Fruit fly (Drosophila melanogaster) whole organism, embryonic: Measurements from ENCODE around the gene Pig1.

ENCODE experiments used
- Asciz ChIP-seq: fragments of 200-800 bp; sonication (Bioruptor generic); optimal IDR thresholded peaks from 2 replicates; lab custom pipeline; 2017; ENCODE audit warnings: missing biosample characterization, mild to moderate bottlenecking, missing genetic modification characterization, missing genetic modification reagents
- Atf3 ChIP-seq: fragments of 200-800 bp; sonication (Bioruptor generic); optimal IDR thresholded peaks from 3 replicates; lab custom pipeline; 2016; ENCODE audit warnings: missing biosample characterization, missing genetic modification characterization
- Bgb ChIP-seq: fragments of 200-800 bp; sonication (Bioruptor generic); IDR thresholded peaks from 2 replicates; pipeline ENCODE4 v1.3.6; 2022; ENCODE audit warnings: missing biosample characterization, missing genetic modification characterization; ENCODE audit not compliant: partially characterized antibody
- CG11398 ChIP-seq: fragments of 200-800 bp; sonication (Bioruptor generic); optimal IDR thresholded peaks from 2 replicates; lab custom pipeline; 2016; ENCODE audit warnings: missing biosample characterization, missing genetic modification characterization
- CG12155 ChIP-seq: fragments of 200-800 bp; sonication (Bioruptor generic); optimal IDR thresholded peaks from 3 replicates; lab custom pipeline; 2016; ENCODE audit warnings: missing biosample characterization, missing genetic modification characterization
- CG12659 ChIP-seq: fragments of 200-800 bp; sonication (Bioruptor generic); optimal IDR thresholded peaks from 3 replicates; lab custom pipeline; 2017; ENCODE audit warnings: mild to moderate bottlenecking, missing biosample characterization, missing genetic modification reagents, missing genetic modification characterization
- CG15601 ChIP-seq: fragments of 200-800 bp; sonication (Bioruptor generic); optimal IDR thresholded peaks from 3 replicates; lab custom pipeline; 2019; ENCODE audit warnings: missing biosample characterization, mild to moderate bottlenecking, missing genetic modification characterization, moderate library complexity
- CG17359 ChIP-seq: fragments of 200-800 bp; sonication (Bioruptor generic); optimal IDR thresholded peaks from 3 replicates; lab custom pipeline; 2018; ENCODE audit warnings: missing biosample characterization, mild to moderate bottlenecking, missing genetic modification characterization, moderate library complexity
- CG17829 ChIP-seq: fragments of 200-800 bp; optimal IDR thresholded peaks from 2 replicates; lab custom pipeline; 2019; ENCODE audit warnings: missing biosample characterization, mild to moderate bottlenecking, missing genetic modification characterization, moderate library complexity
- CG2120 ChIP-seq: fragments of 200-800 bp; sonication (Bioruptor generic); optimal IDR thresholded peaks from 3 replicates; lab custom pipeline; 2016; ENCODE audit warnings: missing biosample characterization, missing genetic modification characterization
- CG5245 ChIP-seq: fragments of 200-800 bp; sonication (Bioruptor generic); optimal IDR thresholded peaks from 3 replicates; lab custom pipeline; 2016; ENCODE audit warnings: missing biosample characterization, missing genetic modification characterization
- CG6654 ChIP-seq: fragments of 200-800 bp; sonication (Bioruptor generic); optimal IDR thresholded peaks from 2 replicates; lab custom pipeline; 2017; ENCODE audit warnings: missing biosample characterization, mild to moderate bottlenecking, missing genetic modification characterization
- CG6813 ChIP-seq: fragments of 200-800 bp; sonication (Bioruptor generic); optimal IDR thresholded peaks from 2 replicates; lab custom pipeline; 2017; ENCODE audit warnings: missing biosample characterization, missing genetic modification characterization, mild to moderate bottlenecking, moderate library complexity, missing genetic modification reagents
- CG6854 ChIP-seq: fragments of 200-800 bp; sonication (Bioruptor generic); optimal IDR thresholded peaks from 3 replicates; lab custom pipeline; 2017; ENCODE audit warnings: missing biosample characterization, mild to moderate bottlenecking, missing genetic modification characterization
- Chrac-16 ChIP-seq: fragments of 200-800 bp; sonication (Bioruptor generic); optimal IDR thresholded peaks from 3 replicates; lab custom pipeline; 2016; ENCODE audit warnings: missing biosample characterization, missing genetic modification characterization
- Dip2 ChIP-seq: fragments of 200-800 bp; sonication (Bioruptor generic); IDR thresholded peaks from 2 replicates; pipeline ENCODE4 v1.3.6; 2022; ENCODE audit warnings: missing biosample characterization, missing genetic modification characterization
- H15 ChIP-seq: fragments of 200-800 bp; sonication (Bioruptor generic); IDR thresholded peaks from 3 replicates; pipeline ENCODE4 v1.3.6; 2022; ENCODE audit warnings: missing biosample characterization, missing genetic modification characterization
- Hsf ChIP-seq: fragments of 200-800 bp; sonication (Bioruptor generic); optimal IDR thresholded peaks from 3 replicates; lab custom pipeline; 2016; ENCODE audit warnings: missing biosample characterization, missing genetic modification characterization
- Jarid2 ChIP-seq: fragments of 200-800 bp; sonication (Bioruptor generic); optimal IDR thresholded peaks from 3 replicates; lab custom pipeline; 2017; ENCODE audit warnings: mild to moderate bottlenecking, missing biosample characterization, missing genetic modification reagents, missing genetic modification characterization
- Lpt ChIP-seq: fragments of >200 bp; optimal IDR thresholded peaks from 2 replicates; lab custom pipeline; 2018; ENCODE audit warnings: missing biosample characterization, missing genetic modification characterization
- MTF-1 ChIP-seq: fragments of 200-800 bp; sonication (Bioruptor generic); optimal IDR thresholded peaks from 2 replicates; lab custom pipeline; 2018; ENCODE audit warnings: missing biosample characterization, mild to moderate bottlenecking, missing genetic modification characterization, borderline replicate concordance
- PHDP ChIP-seq: fragments of 200-800 bp; sonication (Bioruptor generic); optimal IDR thresholded peaks from 3 replicates; lab custom pipeline; 2018; ENCODE audit warnings: missing biosample characterization, mild to moderate bottlenecking, missing genetic modification characterization, moderate library complexity
- Six4 ChIP-seq: fragments of 200-800 bp; sonication (Bioruptor generic); optimal IDR thresholded peaks from 2 replicates; lab custom pipeline; 2016; ENCODE audit warnings: missing biosample characterization, missing genetic modification characterization
- TFAM ChIP-seq: fragments of 200-800 bp; sonication (Bioruptor generic); optimal IDR thresholded peaks from 2 replicates; lab custom pipeline; 2017; ENCODE audit warnings: missing biosample characterization, missing genetic modification characterization, inconsistent platforms
- amos ChIP-seq: fragments of 200-800 bp; sonication (Bioruptor generic); IDR thresholded peaks from 2 replicates; pipeline ENCODE4 v1.3.6; 2022; ENCODE audit warnings: missing biosample characterization, missing genetic modification characterization; ENCODE audit not compliant: partially characterized antibody
- ase ChIP-seq: fragments of 200-800 bp; sonication (Bioruptor generic); IDR thresholded peaks from 3 replicates; pipeline ENCODE4 v1.3.6; 2022; ENCODE audit warnings: missing biosample characterization, missing genetic modification characterization
- bcd ChIP-seq: fragments of 200-800 bp; sonication (Bioruptor generic); optimal IDR thresholded peaks from 2 replicates; lab custom pipeline; 2017; ENCODE audit warnings: missing biosample characterization, mild to moderate bottlenecking, missing genetic modification characterization
- bowl ChIP-seq: fragments of 200-800 bp; sonication (Bioruptor generic); IDR thresholded peaks from 2 replicates; pipeline ENCODE4 v1.3.6; 2022; ENCODE audit warnings: missing biosample characterization, missing genetic modification characterization
- btn ChIP-seq: fragments of 200-800 bp; sonication (Bioruptor generic); optimal IDR thresholded peaks from 2 replicates; lab custom pipeline; 2016; ENCODE audit warnings: missing biosample characterization, missing genetic modification characterization
- cas ChIP-seq: fragments of 200-800 bp; sonication (Bioruptor generic); IDR thresholded peaks from 2 replicates; pipeline ENCODE4 v1.3.6; 2022; ENCODE audit warnings: missing biosample characterization, missing genetic modification characterization
- chm ChIP-seq: fragments of 200-800 bp; sonication (Bioruptor generic); IDR thresholded peaks from 2 replicates; pipeline ENCODE4 v1.3.6; 2022; ENCODE audit warnings: missing biosample characterization, missing genetic modification characterization
- cwo ChIP-seq: fragments of 200-800 bp; sonication (Bioruptor generic); optimal IDR thresholded peaks from 3 replicates; lab custom pipeline; 2017; ENCODE audit warnings: missing biosample characterization, missing genetic modification characterization, mild to moderate bottlenecking, moderate library complexity, missing genetic modification reagents
- disco-r ChIP-seq: fragments of 200-800 bp; sonication (Bioruptor generic); optimal IDR thresholded peaks from 2 replicates; lab custom pipeline; 2016; ENCODE audit warnings: missing biosample characterization, missing genetic modification characterization
- eve ChIP-seq, 2 experiments: fragments of >200 bp; optimal IDR thresholded peaks; 2 replicates each; lab custom pipeline; 2017; ENCODE audit warnings: missing biosample characterization in 2 of 2, missing genetic modification characterization in 2 of 2
- eyg ChIP-seq: fragments of 200-800 bp; sonication (Bioruptor generic); optimal IDR thresholded peaks from 3 replicates; lab custom pipeline; 2016; ENCODE audit warnings: missing biosample characterization, missing genetic modification characterization
- fd102C ChIP-seq: fragments of 200-800 bp; sonication (Bioruptor generic); optimal IDR thresholded peaks from 2 replicates; lab custom pipeline; 2018; ENCODE audit warnings: missing biosample characterization, mild to moderate bottlenecking, missing genetic modification characterization, moderate library complexity
- fu2 ChIP-seq: fragments of 200-800 bp; sonication (Bioruptor generic); optimal IDR thresholded peaks from 2 replicates; lab custom pipeline; 2016; ENCODE audit warnings: missing biosample characterization, missing genetic modification characterization
- gem ChIP-seq: fragments of 200-800 bp; sonication (Bioruptor generic); optimal IDR thresholded peaks from 2 replicates; lab custom pipeline; 2019; ENCODE audit warnings: missing biosample characterization, mild to moderate bottlenecking, missing genetic modification characterization, moderate library complexity
- gt ChIP-seq: fragments of 200-800 bp; sonication (Bioruptor generic); IDR thresholded peaks from 2 replicates; pipeline ENCODE4 v1.3.6; 2022; ENCODE audit warnings: missing biosample characterization, missing genetic modification characterization
- klu ChIP-seq: fragments of 200-800 bp; sonication (Bioruptor generic); IDR thresholded peaks from 2 replicates; pipeline ENCODE4 v1.3.6; 2022; ENCODE audit warnings: missing biosample characterization, missing genetic modification characterization
- kni ChIP-seq: fragments of 200-800 bp; sonication (Bioruptor generic); optimal IDR thresholded peaks from 3 replicates; lab custom pipeline; 2017; ENCODE audit warnings: mild to moderate bottlenecking, missing biosample characterization, missing genetic modification reagents, missing genetic modification characterization
- lov ChIP-seq, 2 experiments: fragments of 200-800 bp in 1 of 2; fragments of >200 bp in 1 of 2; sonication (Bioruptor generic) in 1 of 2; IDR thresholded peaks in 1 of 2; optimal IDR thresholded peaks in 1 of 2; 2 replicates in 1 of 2; 3 replicates in 1 of 2; pipeline versions ENCODE4 v1.3.6 to Lab custom; 2017 to 2022; ENCODE audit warnings: missing biosample characterization in 1 of 2, missing genetic modification characterization in 1 of 2
- nom ChIP-seq: fragments of 200-800 bp; sonication (Bioruptor generic); optimal IDR thresholded peaks from 2 replicates; lab custom pipeline; 2017; ENCODE audit warnings: missing biosample characterization, missing genetic modification characterization, mild to moderate bottlenecking, moderate library complexity, missing genetic modification reagents
- pan ChIP-seq, 4 experiments: fragments of >200 bp in 3 of 4; fragments of 200-800 bp in 1 of 4; sonication (Bioruptor generic) in 1 of 4; optimal IDR thresholded peaks in 3 of 4; IDR thresholded peaks in 1 of 4; 2 replicates each; pipeline versions ENCODE4 v1.3.6 to Lab custom; 2017 to 2022; ENCODE audit warnings: missing biosample characterization in 2 of 4, missing genetic modification characterization in 2 of 4, mixed read lengths in 1 of 4
- sna ChIP-seq: fragments of 200-800 bp; sonication (Bioruptor generic); IDR thresholded peaks from 2 replicates; pipeline ENCODE4 v1.3.6; 2022; ENCODE audit warnings: missing biosample characterization, missing genetic modification characterization; ENCODE audit not compliant: partially characterized antibody
- unpg ChIP-seq: fragments of 200-800 bp; sonication (Bioruptor generic); optimal IDR thresholded peaks from 3 replicates; lab custom pipeline; 2018; ENCODE audit warnings: missing biosample characterization, mild to moderate bottlenecking, missing genetic modification characterization, moderate library complexity
- zen ChIP-seq: fragments of 200-800 bp; sonication (Bioruptor generic); optimal IDR thresholded peaks from 3 replicates; lab custom pipeline; 2018; ENCODE audit warnings: missing biosample characterization, mild to moderate bottlenecking, missing genetic modification characterization, moderate library complexity

Pig1 gene

dm6 chrX:3273557-3273956, 24.5 kb upstream of the Pig1 start (continued):
- TF ChIP-seq Bgb (GFP tag; lab: Robert Waterston, UW) (no peak), MTF-1 (GFP tag; lab: Kevin White, UChicago) (no peak), CG11398 (no peak), pan (optimal IDR thresholded peaks at IDR 0.05; lab: Kevin White, UChicago) (no peak), pan (GFP tag; optimal IDR thresholded peaks at IDR 0.05 in 1 of 2, IDR thresholded peaks at IDR 0.05 in 1 of 2) (peak in 1 of 2 experiments; percentile 26), bowl (no peak), Chrac-16 (GFP tag; lab: Kevin White, UChicago) (no peak), fd102C (GFP tag; lab: Kevin White, UChicago) (no peak), CG17359 (tag; lab: Kevin White, UChicago) (no peak), Jarid2 (GFP tag; lab: Kevin White, UChicago) (no peak), fu2 (GFP tag; lab: Kevin White, UChicago) (no peak), nom (GFP tag; lab: Kevin White, UChicago) (no peak), bcd (GFP tag; lab: Kevin White, UChicago) (no peak), gem (tag; lab: Kevin White, UChicago) (no peak), CG6654 (no peak), CG15601 (tag; lab: Kevin White, UChicago) (no peak), lov (optimal IDR thresholded peaks at IDR 0.05; lab: Kevin White, UChicago) (no peak), lov (GFP tag; IDR thresholded peaks at IDR 0.05; lab: Robert Waterston, UW) (no peak), CG5245 (GFP tag; lab: Kevin White, UChicago) (no peak), eyg (GFP tag; lab: Kevin White, UChicago) (no peak), eve (GFP tag; optimal IDR thresholded peaks at IDR 0.05; lab: Kevin White, UChicago) (no peak), H15 (GFP tag; lab: Robert Waterston, UW) (no peak), chm (no peak), Asciz (GFP tag; lab: Kevin White, UChicago) (no peak), Hsf (GFP tag; lab: Kevin White, UChicago) (no peak), sna (GFP tag; lab: Robert Waterston, UW) (no peak), CG17829 (no peak), klu (GFP tag; lab: Robert Waterston, UW) (no peak), CG12155 (GFP tag; lab: Kevin White, UChicago) (no peak), zen (no peak), cas (GFP tag; lab: Robert Waterston, UW) (no peak), kni (GFP tag; lab: Kevin White, UChicago) (no peak), disco-r (GFP tag; lab: Kevin White, UChicago) (no peak), cwo (GFP tag; lab: Kevin White, UChicago) (peak; percentile 45), Dip2 (no peak), TFAM (GFP tag; lab: Kevin White, UChicago) (no peak), Six4 (GFP tag; lab: Kevin White, UChicago) (no peak), btn (GFP tag; lab: Kevin White, UChicago) (no peak), CG2120 (GFP tag; lab: Kevin White, UChicago) (peak; percentile 69), gt (no peak), PHDP (tag; lab: Kevin White, UChicago) (no peak), amos (no peak), unpg (no peak), CG6813 (GFP tag; lab: Kevin White, UChicago) (no peak), Lpt (GFP tag; lab: Kevin White, UChicago) (no peak), ase (GFP tag; lab: Robert Waterston, UW) (no peak), CG12659 (GFP tag; lab: Kevin White, UChicago) (no peak), Atf3 (GFP tag; lab: Kevin White, UChicago) (no peak), CG6854 (no peak)
